Worm (Caenorhabditis elegans): ENCODE data around the gene cdr-3.

The cdr-3 gene

ce11 chrV:12417277-12417676, at the start of gene cdr-3:
Gene cdr-3, minus strand, starts transcription at chrV:12417377.
- TF ChIP-seq unc-62 (GFP tag; optimal IDR thresholded peaks at IDR 0.05) = no peak

- no peak for TF ChIP-seq unc-62 (GFP tag; optimal IDR thresholded peaks at IDR 0.05)
These were observed 49.5 kb upstream of the cdr-3 start for ce11 chrV:12466653-12467052.

- no peak for TF ChIP-seq unc-62 (GFP tag; optimal IDR thresholded peaks at IDR 0.05)
These were observed 48.2 kb upstream of the cdr-3 start for ce11 chrV:12465399-12465798.

ce11 chrV:12462908-12463307, 45.7 kb upstream of the cdr-3 start, which contains the start of gene egl-10:
Gene egl-10, minus strand, starts transcription at chrV:12463008.
- no peak for TF ChIP-seq unc-62 (GFP tag; optimal IDR thresholded peaks at IDR 0.05)

ce11 chrV:12460583-12460982, 43.4 kb upstream of the cdr-3 start:
- TF ChIP-seq unc-62 (GFP tag; optimal IDR thresholded peaks at IDR 0.05) = no peak

- TF ChIP-seq unc-62 (GFP tag; optimal IDR thresholded peaks at IDR 0.05) = no peak
These were observed 38.5 kb upstream of the cdr-3 start for ce11 chrV:12455695-12456094.

ce11 chrV:12450441-12450840, 33.3 kb upstream of the cdr-3 start, which contains the start of gene F28C1.1:
Gene F28C1.1, plus strand, starts transcription at chrV:12450805.
- no peak for TF ChIP-seq unc-62 (GFP tag; optimal IDR thresholded peaks at IDR 0.05)

ce11 chrV:12449902-12450301, 32.7 kb upstream of the cdr-3 start, which contains the start of gene C54D10.10:
Gene C54D10.10, minus strand, starts transcription at chrV:12450002.
- no peak for TF ChIP-seq unc-62 (GFP tag; optimal IDR thresholded peaks at IDR 0.05)

- no peak for TF ChIP-seq unc-62 (GFP tag; optimal IDR thresholded peaks at IDR 0.05)
These were observed 29.7 kb upstream of the cdr-3 start, which contains the start of the genes pals-38 and C54D10.9 for ce11 chrV:12446895-12447294. Gene pals-38, minus strand, starts transcription at chrV:12446995. Gene C54D10.9, plus strand, starts transcription at chrV:12447153.

ce11 chrV:12443754-12444153, 26.6 kb upstream of the cdr-3 start, which contains the start of gene pals-39:
Gene pals-39, minus strand, starts transcription at chrV:12443854.
- TF ChIP-seq unc-62 (GFP tag; optimal IDR thresholded peaks at IDR 0.05) = no peak

- TF ChIP-seq unc-62 (GFP tag; optimal IDR thresholded peaks at IDR 0.05) = no peak
These were observed 24.2 kb upstream of the cdr-3 start, which contains the start of gene pals-37 for ce11 chrV:12441420-12441819. Gene pals-37, minus strand, starts transcription at chrV:12441520.

ce11 chrV:12433717-12434116, 16.5 kb upstream of the cdr-3 start, which contains the start of gene srh-25:
Gene srh-25, minus strand, starts transcription at chrV:12433817.
- TF ChIP-seq unc-62 (GFP tag; optimal IDR thresholded peaks at IDR 0.05) = no peak

ce11 chrV:12433105-12433504, 15.9 kb upstream of the cdr-3 start:
- TF ChIP-seq unc-62 (GFP tag; optimal IDR thresholded peaks at IDR 0.05) = no peak

ce11 chrV:12432111-12432510, 14.9 kb upstream of the cdr-3 start, which contains the start of gene C54D10.13:
Gene C54D10.13, minus strand, starts transcription at chrV:12432289.
- TF ChIP-seq unc-62 (GFP tag; optimal IDR thresholded peaks at IDR 0.05) = no peak

- no peak for TF ChIP-seq unc-62 (GFP tag; optimal IDR thresholded peaks at IDR 0.05)
These were observed 11.9 kb upstream of the cdr-3 start, which contains the start of gene C54D10.5 for ce11 chrV:12429039-12429438. Gene C54D10.5, plus strand, starts transcription at chrV:12429339.

- TF ChIP-seq unc-62 (GFP tag; optimal IDR thresholded peaks at IDR 0.05) = no peak
These were observed 10.6 kb upstream of the cdr-3 start for ce11 chrV:12427826-12428225.

ce11 chrV:12421360-12421759, 4.2 kb upstream of the cdr-3 start:
- TF ChIP-seq unc-62 (GFP tag; optimal IDR thresholded peaks at IDR 0.05) = no peak

ce11 chrV:12420843-12421242, 3.7 kb upstream of the cdr-3 start, which contains the start of gene C54D10.4:
Gene C54D10.4, minus strand, starts transcription at chrV:12420943.
- TF ChIP-seq unc-62 (GFP tag; optimal IDR thresholded peaks at IDR 0.05) = no peak

Data from whole organism, dauer.